Fruit fly (Drosophila melanogaster): Measurements from ENCODE around the gene CG31639.

The CG31639 gene

DNA sequence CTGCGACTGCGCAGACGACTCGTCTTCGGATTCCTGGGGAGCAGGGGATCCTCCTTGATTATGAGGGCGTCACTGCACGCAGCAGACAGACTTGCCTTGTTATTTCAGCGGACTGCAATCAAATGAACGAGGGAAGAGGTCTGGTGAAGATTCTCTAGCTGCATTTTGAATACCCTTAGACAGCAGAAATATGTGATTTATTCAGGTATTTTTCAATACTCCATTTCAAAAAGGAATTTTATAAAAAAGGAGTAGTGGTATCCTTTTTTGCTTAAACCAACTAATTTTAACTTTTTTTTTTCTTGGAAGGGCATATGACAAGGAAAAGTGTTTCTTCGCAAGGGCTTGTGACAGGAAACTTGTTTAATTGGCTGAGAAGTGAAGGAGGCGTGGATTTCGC lies 10.7 kb upstream of the CG31639 start (continued):
- TF ChIP-seq pdm3 (GFP tag; optimal IDR thresholded peaks at IDR 0.05) (peak; percentile 69), CG8632 (GFP tag; optimal IDR thresholded peaks at IDR 0.05) (peak; percentile 75), Eip75B (GFP tag; optimal IDR thresholded peaks at IDR 0.05) (peak; percentile 72), CG8319 (GFP tag; optimal IDR thresholded peaks at IDR 0.05) (peak; percentile 53), achi (GFP tag; optimal IDR thresholded peaks at IDR 0.05) (peak; percentile 61), ss (GFP tag; optimal IDR thresholded peaks at IDR 0.05) (peak; percentile 52 to 69), CG7368 (GFP tag; optimal IDR thresholded peaks at IDR 0.05) (peak; percentile 57), lz (GFP tag; optimal IDR thresholded peaks at IDR 0.05) (peak; percentile 77), Ets96B (tag; optimal IDR thresholded peaks at IDR 0.05) (peak; percentile 82)

DNA sequence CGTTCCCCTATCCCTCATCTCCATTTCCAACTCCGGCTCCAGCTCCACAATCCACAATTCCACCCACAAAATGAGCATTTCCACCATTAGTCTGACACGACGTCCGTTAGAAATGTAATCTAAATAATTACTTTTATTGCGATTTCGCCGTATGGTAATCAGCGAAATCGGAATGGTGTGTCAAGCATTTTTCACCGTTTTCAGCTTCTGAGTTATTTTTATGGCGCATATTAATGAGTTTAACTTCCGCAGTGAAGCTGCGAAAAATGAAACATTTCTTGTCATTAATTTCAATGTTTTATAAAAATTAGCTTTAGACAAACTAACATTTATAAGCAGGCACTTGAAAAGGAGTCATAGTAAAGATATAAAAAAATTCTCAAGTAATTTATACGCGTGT lies 5.2 kb upstream of the CG31639 start, which contains the start of gene CG13989:
CG13989 (plus strand) TSS at position 301 of the 400 bp plus-strand sequence.
- TF ChIP-seq CG6808 (GFP tag; optimal IDR thresholded peaks at IDR 0.05) (no peak), CG6276 (GFP tag; optimal IDR thresholded peaks at IDR 0.05) (no peak)

DNA sequence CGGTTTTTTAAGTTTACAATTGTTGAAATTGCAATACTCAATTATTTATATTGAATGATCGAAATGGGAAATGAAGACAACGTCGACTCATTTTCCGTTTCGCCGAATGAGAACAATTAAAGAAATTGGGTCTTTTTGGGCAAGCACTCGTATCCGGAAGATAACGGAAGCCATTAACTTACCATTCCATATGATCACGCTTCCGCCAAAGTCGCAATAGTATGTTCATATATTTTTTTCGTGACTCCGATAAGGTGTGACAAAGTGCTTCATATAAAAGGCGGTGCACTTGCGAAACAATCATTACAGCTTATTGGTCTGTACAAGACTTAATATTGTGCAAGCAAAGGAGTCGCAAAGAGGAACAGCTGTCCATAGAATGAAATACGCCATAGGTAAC lies 3.3 kb downstream of the CG31639 start, which contains the start of gene Muc26B:
Muc26B (plus strand) TSS at position 301 of the 400 bp plus-strand sequence.
- no peak for TF ChIP-seq Eip78C (GFP tag)
- no peak for TF ChIP-seq pdm3 (GFP tag; optimal IDR thresholded peaks at IDR 0.05)
- TF ChIP-seq CG10631 (GFP tag; optimal IDR thresholded peaks at IDR 0.05) = no peak
- no peak for TF ChIP-seq CG32006 (GFP tag; optimal IDR thresholded peaks at IDR 0.05)
- TF ChIP-seq dsx (GFP tag; optimal IDR thresholded peaks at IDR 0.05; ENCODE audit: poor library complexity, severe bottlenecking) = no peak
- no peak for TF ChIP-seq CG8119 (GFP tag; IDR thresholded peaks at IDR 0.05)
- no peak for TF ChIP-seq CG9139 (GFP tag; optimal IDR thresholded peaks at IDR 0.05)
- no peak for TF ChIP-seq CG15336 (GFP tag; IDR thresholded peaks at IDR 0.05)
- TF ChIP-seq eg (GFP tag; IDR thresholded peaks at IDR 0.05) = no peak
- TF ChIP-seq CG34406 (GFP tag; optimal IDR thresholded peaks at IDR 0.05) = no peak
- TF ChIP-seq svp (GFP tag) = no peak
- TF ChIP-seq achi (GFP tag; optimal IDR thresholded peaks at IDR 0.05) = no peak

DNA sequence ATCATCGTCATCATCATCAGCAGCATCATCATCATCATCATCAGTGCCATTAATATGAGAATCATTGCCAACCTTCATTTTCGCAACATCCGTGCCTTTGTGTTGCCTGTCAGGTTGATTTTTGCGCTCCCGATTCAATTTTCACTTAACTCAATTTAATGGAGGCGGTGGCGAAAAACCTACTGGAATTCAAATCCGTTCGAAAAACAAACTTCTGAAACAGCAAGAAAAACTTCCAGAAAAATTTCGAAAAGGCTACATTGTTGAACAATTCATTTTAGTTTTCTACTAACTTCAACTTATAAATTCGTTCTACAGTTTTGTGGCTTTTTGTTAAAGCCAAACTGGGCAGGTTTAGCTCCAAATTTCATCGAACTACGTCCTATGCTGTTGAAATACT lies 15.9 kb downstream of the CG31639 start, which contains the start of gene CG13991:
CG13991 (plus strand) TSS at position 301 of the 400 bp plus-strand sequence.
- TF ChIP-seq net (GFP tag; optimal IDR thresholded peaks at IDR 0.05) = no peak

DNA sequence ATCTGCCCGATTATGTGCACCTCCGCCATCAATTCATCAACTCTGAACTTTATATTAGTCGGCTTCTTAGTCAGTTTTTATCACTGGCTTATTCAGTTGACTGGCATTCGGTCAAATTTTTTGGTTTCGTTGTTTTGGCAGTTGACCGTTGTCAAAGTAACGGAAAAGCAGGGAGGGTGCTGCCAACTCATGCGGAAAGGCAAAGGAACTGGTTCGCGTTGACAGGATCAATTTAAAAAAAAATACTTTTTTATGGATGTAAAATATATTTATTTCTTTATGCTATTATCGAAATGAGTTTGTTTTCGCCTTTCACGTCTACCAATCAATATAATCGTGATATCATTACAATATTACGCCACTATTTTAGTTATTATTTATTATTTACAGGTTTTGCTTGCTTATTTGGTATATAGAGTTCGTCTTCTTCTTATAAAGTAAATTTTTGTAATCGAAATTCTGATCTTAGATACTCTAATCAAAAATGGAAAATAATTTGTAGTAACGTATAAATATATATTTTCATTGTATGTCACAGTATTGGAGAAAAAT lies 24.3 kb downstream of the CG31639 start, which contains the start of the genes B9d2, tctn and CG9222:
B9d2 (minus strand) TSS at position 130 of the 552 bp plus-strand sequence.
tctn (minus strand) TSS at position 130 of the 552 bp plus-strand sequence.
CG9222 (plus strand) TSS at position 502 of the 552 bp plus-strand sequence.
- TF ChIP-seq CG8632 (GFP tag; optimal IDR thresholded peaks at IDR 0.05) (no peak), Sox15 (GFP tag; optimal IDR thresholded peaks at IDR 0.05) (no peak), achi (GFP tag; optimal IDR thresholded peaks at IDR 0.05) (no peak), CG4318 (GFP tag; optimal IDR thresholded peaks at IDR 0.05) (no peak), Eip93F (GFP tag; optimal IDR thresholded peaks at IDR 0.05) (no peak), salr (GFP tag; optimal IDR thresholded peaks at IDR 0.05) (no peak)

DNA sequence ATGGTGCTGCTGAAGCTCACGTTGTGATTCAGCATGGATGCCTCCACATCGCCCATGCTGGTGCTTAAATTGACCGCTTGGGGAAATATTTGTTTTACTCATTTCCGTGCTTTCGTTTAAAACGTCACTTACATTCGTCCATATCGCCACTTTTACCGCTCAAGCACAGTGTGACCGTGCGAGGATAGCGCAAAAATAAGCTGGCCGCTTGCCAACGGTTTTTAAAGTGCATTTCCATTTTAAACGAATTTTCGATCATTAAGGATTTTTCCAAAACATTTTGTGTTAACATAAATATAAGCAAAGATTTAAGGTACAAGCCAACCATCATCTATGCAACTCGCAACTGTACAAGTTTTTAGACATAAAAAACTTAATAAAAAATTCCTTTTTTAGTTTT lies 27.5 kb downstream of the CG31639 start, which contains the start of gene WDR79:
WDR79 (minus strand) TSS at position 298 of the 400 bp plus-strand sequence.
- TF ChIP-seq Hr38 (GFP tag; optimal IDR thresholded peaks at IDR 0.05) (no peak), cyc (GFP tag; optimal IDR thresholded peaks at IDR 0.05) (no peak), Eip78C (GFP tag) (no peak), achi (GFP tag; optimal IDR thresholded peaks at IDR 0.05) (no peak), CG6808 (GFP tag; optimal IDR thresholded peaks at IDR 0.05) (no peak), topi (GFP tag; optimal IDR thresholded peaks at IDR 0.05) (no peak)
